Fruit fly (Drosophila melanogaster) S2 (cell line): Measurements from ENCODE around the gene CG18233.

Experiments
- CG8478 ChIP-seq: fragments of >200 bp; optimal IDR thresholded peaks from 2 replicates; lab custom pipeline; 2018
- CTCF ChIP-seq, 2 experiments: fragments of >200 bp; optimal IDR thresholded peaks; 2 replicates each; lab custom pipeline; 2018

dm6 chr3L:18637348-18637747 is 32.1 kb downstream of the CG18233 start:
- TF ChIP-seq CG8478 (no peak), CTCF (optimal IDR thresholded peaks at IDR 0.05; lab: Kevin White, UChicago) (no peak)
